Fruit fly (Drosophila melanogaster) whole organism, embryonic: ENCODE results near the gene CG16953.
A peak's percentile ranks its signal among the peaks of the same experiment; 100 is the strongest.

Source experiments
- Atf6 ChIP-seq: fragments of 200-800 bp; sonication (Bioruptor generic); IDR thresholded peaks from 2 replicates; pipeline ENCODE4 v1.3.6; 2022; ENCODE audit warnings: missing biosample characterization, missing genetic modification characterization
- CG10147 ChIP-seq: fragments of 200-800 bp; sonication (Bioruptor generic); optimal IDR thresholded peaks from 2 replicates; lab custom pipeline; 2019; ENCODE audit warnings: missing biosample characterization, mild to moderate bottlenecking, missing genetic modification characterization, moderate library complexity
- CG10366 ChIP-seq: fragments of 200-800 bp; sonication (Bioruptor generic); IDR thresholded peaks from 2 replicates; pipeline ENCODE4 v1.3.6; 2022; ENCODE audit warnings: missing biosample characterization, missing genetic modification characterization
- CG10431 ChIP-seq: fragments of 200-800 bp; sonication (Bioruptor generic); optimal IDR thresholded peaks from 3 replicates; lab custom pipeline; 2018; ENCODE audit warnings: missing biosample characterization, mild to moderate bottlenecking, missing genetic modification characterization
- CG10543 ChIP-seq: fragments of 200-800 bp; sonication (Bioruptor generic); optimal IDR thresholded peaks from 3 replicates; lab custom pipeline; 2017; ENCODE audit warnings: missing biosample characterization, mild to moderate bottlenecking, missing genetic modification characterization, moderate library complexity
- CG12236 ChIP-seq: fragments of 200-800 bp; sonication (Bioruptor generic); optimal IDR thresholded peaks from 2 replicates; lab custom pipeline; 2016; ENCODE audit warnings: missing biosample characterization, missing genetic modification characterization
- CG12391 ChIP-seq: fragments of 200-800 bp; sonication (Bioruptor generic); optimal IDR thresholded peaks from 3 replicates; lab custom pipeline; 2018; ENCODE audit warnings: missing biosample characterization, mild to moderate bottlenecking, missing genetic modification characterization, moderate library complexity
- CG14014 ChIP-seq: fragments of 200-800 bp; sonication (Bioruptor generic); IDR thresholded peaks from 2 replicates; pipeline ENCODE4 v1.3.6; 2022; ENCODE audit warnings: missing biosample characterization, missing genetic modification characterization
- CG16779 ChIP-seq: fragments of 200-800 bp; sonication (Bioruptor generic); IDR thresholded peaks from 2 replicates; pipeline ENCODE4 v1.3.6; 2022; ENCODE audit warnings: missing biosample characterization, missing genetic modification characterization
- CG16863 ChIP-seq: fragments of 200-800 bp; sonication (Bioruptor generic); optimal IDR thresholded peaks from 3 replicates; lab custom pipeline; 2016; ENCODE audit warnings: missing biosample characterization, missing genetic modification characterization
- CG17829 ChIP-seq: fragments of 200-800 bp; optimal IDR thresholded peaks from 2 replicates; lab custom pipeline; 2019; ENCODE audit warnings: missing biosample characterization, mild to moderate bottlenecking, missing genetic modification characterization, moderate library complexity
- CG18011 ChIP-seq: fragments of 200-800 bp; sonication (Bioruptor generic); optimal IDR thresholded peaks from 2 replicates; lab custom pipeline; 2017; ENCODE audit warnings: missing biosample characterization, missing genetic modification characterization, mild to moderate bottlenecking, moderate library complexity, missing genotype
- CG1832 ChIP-seq: fragments of 200-800 bp; sonication (Bioruptor generic); optimal IDR thresholded peaks from 2 replicates; lab custom pipeline; 2017; ENCODE audit warnings: missing biosample characterization, mild to moderate bottlenecking, missing genetic modification characterization, inconsistent platforms
- CG31441 ChIP-seq: fragments of 200-800 bp; sonication (Bioruptor generic); IDR thresholded peaks from 2 replicates; pipeline ENCODE4 v1.3.6; 2022; ENCODE audit warnings: missing biosample characterization, missing genetic modification characterization
- CG3281 ChIP-seq: fragments of 200-800 bp; sonication (Bioruptor generic); optimal IDR thresholded peaks from 3 replicates; lab custom pipeline; 2017; ENCODE audit warnings: missing biosample characterization, mild to moderate bottlenecking, missing genetic modification characterization
- CG4730 ChIP-seq: fragments of 200-800 bp; sonication (Bioruptor generic); IDR thresholded peaks from 2 replicates; pipeline ENCODE4 v1.3.6; 2022; ENCODE audit warnings: missing biosample characterization, missing genetic modification characterization
- CG7271 ChIP-seq: fragments of 200-800 bp; sonication (Bioruptor generic); optimal IDR thresholded peaks from 2 replicates; lab custom pipeline; 2018; ENCODE audit warnings: missing biosample characterization, mild to moderate bottlenecking, missing genetic modification characterization, moderate library complexity
- CG7839 ChIP-seq: fragments of 200-800 bp; sonication (Bioruptor generic); optimal IDR thresholded peaks from 3 replicates; lab custom pipeline; 2018; ENCODE audit warnings: missing biosample characterization, mild to moderate bottlenecking, missing genetic modification characterization, moderate library complexity
- CG8478 ChIP-seq: fragments of >200 bp; optimal IDR thresholded peaks from 2 replicates; lab custom pipeline; 2018
- CG9727 ChIP-seq: fragments of 200-800 bp; sonication (Bioruptor generic); optimal IDR thresholded peaks from 3 replicates; lab custom pipeline; 2017; ENCODE audit warnings: missing biosample characterization, mild to moderate bottlenecking, missing genetic modification characterization
- CG9797 ChIP-seq: fragments of 200-800 bp; sonication (Bioruptor generic); optimal IDR thresholded peaks from 3 replicates; lab custom pipeline; 2018; ENCODE audit warnings: missing biosample characterization, mild to moderate bottlenecking, missing genetic modification characterization
- D19B ChIP-seq: fragments of 200-800 bp; sonication (Bioruptor generic); optimal IDR thresholded peaks from 2 replicates; lab custom pipeline; 2017; ENCODE audit warnings: missing biosample characterization, mild to moderate bottlenecking, missing genetic modification characterization
- Dbx ChIP-seq: fragments of 200-800 bp; sonication (Bioruptor generic); IDR thresholded peaks from 3 replicates; pipeline ENCODE4 v1.3.6; 2022; ENCODE audit warnings: missing biosample characterization, missing genetic modification characterization
- Dip3 ChIP-seq: fragments of 200-800 bp; sonication (Bioruptor generic); optimal IDR thresholded peaks from 3 replicates; lab custom pipeline; 2016; ENCODE audit warnings: missing biosample characterization, missing genetic modification characterization
- Fer1 ChIP-seq: fragments of 200-800 bp; sonication (Bioruptor generic); optimal IDR thresholded peaks from 2 replicates; lab custom pipeline; 2017; ENCODE audit warnings: missing biosample characterization, mild to moderate bottlenecking, missing genetic modification characterization
- HmgD ChIP-seq: fragments of 200-800 bp; sonication (Bioruptor generic); optimal IDR thresholded peaks from 3 replicates; lab custom pipeline; 2016; ENCODE audit warnings: missing biosample characterization, missing genetic modification characterization
- Lhr ChIP-seq: fragments of 200-800 bp; sonication (Bioruptor generic); optimal IDR thresholded peaks from 3 replicates; lab custom pipeline; 2017; ENCODE audit warnings: mild to moderate bottlenecking, missing biosample characterization, missing genetic modification reagents, missing genetic modification characterization
- Med ChIP-seq: fragments of 200-800 bp; sonication (Bioruptor generic); peaks from one replicate; lab custom pipeline; 2016; ENCODE audit warnings: missing biosample characterization, missing genetic modification characterization, mild to moderate bottlenecking, inconsistent platforms, moderate library complexity
- Sox102F ChIP-seq: fragments of 200-800 bp; sonication (Bioruptor generic); optimal IDR thresholded peaks from 2 replicates; lab custom pipeline; 2018; ENCODE audit warnings: missing biosample characterization, mild to moderate bottlenecking, missing genetic modification characterization, moderate library complexity
- bcd ChIP-seq: fragments of 200-800 bp; sonication (Bioruptor generic); optimal IDR thresholded peaks from 2 replicates; lab custom pipeline; 2017; ENCODE audit warnings: missing biosample characterization, mild to moderate bottlenecking, missing genetic modification characterization
- bigmax ChIP-seq: fragments of 200-800 bp; sonication (Bioruptor generic); optimal IDR thresholded peaks from 2 replicates; lab custom pipeline; 2018; ENCODE audit warnings: missing biosample characterization, mild to moderate bottlenecking, missing genetic modification characterization
- cad ChIP-seq: fragments of >200 bp; optimal IDR thresholded peaks from 2 replicates; lab custom pipeline; 2017; ENCODE audit warnings: missing biosample characterization, missing genetic modification characterization
- dmrt99B ChIP-seq: fragments of 200-800 bp; sonication (Bioruptor generic); optimal IDR thresholded peaks from 2 replicates; lab custom pipeline; 2018; ENCODE audit warnings: missing biosample characterization, mild to moderate bottlenecking, missing genetic modification characterization, moderate library complexity
- grn ChIP-seq: fragments of 200-800 bp; sonication (Bioruptor generic); optimal IDR thresholded peaks from 3 replicates; lab custom pipeline; 2017; ENCODE audit warnings: missing biosample characterization, missing genetic modification characterization
- h ChIP-seq: fragments of >200 bp; optimal IDR thresholded peaks from 2 replicates; lab custom pipeline; 2017
- hb ChIP-seq: fragments of 200-800 bp; sonication (Bioruptor generic); IDR thresholded peaks from 3 replicates; pipeline ENCODE4 v1.3.6; 2022; ENCODE audit warnings: missing biosample characterization, missing genetic modification characterization; ENCODE audit not compliant: partially characterized antibody
- ind ChIP-seq: fragments of 200-800 bp; sonication (Bioruptor generic); optimal IDR thresholded peaks from 3 replicates; lab custom pipeline; 2016; ENCODE audit warnings: missing biosample characterization, missing genetic modification characterization
- lbe ChIP-seq: fragments of 200-800 bp; sonication (Bioruptor generic); optimal IDR thresholded peaks from 2 replicates; lab custom pipeline; 2016; ENCODE audit warnings: missing biosample characterization, mild to moderate bottlenecking, missing genetic modification characterization
- lmd ChIP-seq: fragments of 200-800 bp; sonication (Bioruptor generic); IDR thresholded peaks from 2 replicates; pipeline ENCODE4 v1.3.6; 2022; ENCODE audit warnings: missing biosample characterization, missing genetic modification characterization
- luna ChIP-seq: fragments of 200-800 bp; sonication (Bioruptor generic); optimal IDR thresholded peaks from 2 replicates; lab custom pipeline; 2016; ENCODE audit warnings: missing biosample characterization, missing genetic modification characterization
- mld ChIP-seq: fragments of 200-800 bp; sonication (Bioruptor generic); IDR thresholded peaks from 3 replicates; pipeline ENCODE4 v1.3.6; 2022; ENCODE audit warnings: missing biosample characterization, missing genetic modification characterization; ENCODE audit not compliant: partially characterized antibody
- odd ChIP-seq: fragments of 200-800 bp; sonication (Bioruptor generic); optimal IDR thresholded peaks from 2 replicates; lab custom pipeline; 2017; ENCODE audit warnings: missing biosample characterization, mild to moderate bottlenecking, missing genetic modification characterization
- phol ChIP-seq: fragments of 200-800 bp; sonication (Bioruptor generic); optimal IDR thresholded peaks from 3 replicates; lab custom pipeline; 2018; ENCODE audit warnings: missing biosample characterization, mild to moderate bottlenecking, missing genetic modification characterization, moderate library complexity
- repo ChIP-seq: fragments of 200-800 bp; sonication (Bioruptor generic); optimal IDR thresholded peaks from 2 replicates; lab custom pipeline; 2016; ENCODE audit warnings: missing biosample characterization, missing genetic modification characterization
- scrt ChIP-seq: fragments of 200-800 bp; sonication (Bioruptor generic); optimal IDR thresholded peaks from 2 replicates; lab custom pipeline; 2018; ENCODE audit warnings: missing biosample characterization, mild to moderate bottlenecking, missing genetic modification characterization, moderate library complexity
- sens ChIP-seq: fragments of 200-800 bp; sonication (Bioruptor generic); peaks from one replicate; lab custom pipeline; 2016; ENCODE audit warnings: missing biosample characterization, missing genetic modification characterization
- sens-2 ChIP-seq: fragments of 200-800 bp; sonication (Bioruptor generic); IDR thresholded peaks from 2 replicates; pipeline ENCODE4 v1.3.6; 2022; ENCODE audit warnings: missing biosample characterization, missing genetic modification characterization
- sima ChIP-seq: fragments of 200-800 bp; sonication (Bioruptor generic); optimal IDR thresholded peaks from 2 replicates; lab custom pipeline; 2016; ENCODE audit warnings: missing biosample characterization, missing genetic modification characterization
- ssp ChIP-seq: fragments of 200-800 bp; sonication (Bioruptor generic); IDR thresholded peaks from 2 replicates; pipeline ENCODE4 v1.3.6; 2022; ENCODE audit warnings: missing biosample characterization, missing genetic modification characterization
- tin ChIP-seq: fragments of 200-800 bp; sonication (Bioruptor generic); optimal IDR thresholded peaks from 3 replicates; lab custom pipeline; 2016; ENCODE audit warnings: missing biosample characterization, missing genetic modification characterization
- unpg ChIP-seq: fragments of 200-800 bp; sonication (Bioruptor generic); optimal IDR thresholded peaks from 3 replicates; lab custom pipeline; 2018; ENCODE audit warnings: missing biosample characterization, mild to moderate bottlenecking, missing genetic modification characterization, moderate library complexity
- zen2 ChIP-seq: fragments of 200-800 bp; sonication (Bioruptor generic); IDR thresholded peaks from 3 replicates; pipeline ENCODE4 v1.3.6; 2022; ENCODE audit warnings: missing biosample characterization, missing genetic modification characterization; ENCODE audit not compliant: partially characterized antibody

Gene CG16953

DNA sequence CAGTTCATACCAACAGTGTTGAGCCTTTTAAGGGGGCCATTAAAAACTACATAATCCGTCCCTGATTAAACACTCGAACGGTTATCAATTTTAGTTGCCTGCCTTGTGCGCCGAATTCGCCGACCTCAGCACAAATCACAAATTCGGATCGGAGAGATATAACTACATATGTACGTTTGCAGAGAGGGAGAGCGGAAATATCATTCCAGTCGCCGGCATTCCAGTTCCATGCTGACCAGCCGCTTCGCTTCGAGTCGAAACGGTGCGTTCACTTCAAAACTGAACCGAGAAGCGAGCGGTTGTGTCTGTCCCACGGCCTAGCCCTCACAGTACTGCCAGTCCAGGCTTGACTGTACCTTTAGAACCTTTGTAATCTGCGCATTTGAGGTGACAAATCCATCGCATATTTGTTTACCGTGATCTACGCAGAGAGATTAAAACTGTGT is 11.1 kb downstream of the CG16953 start (continued):
- TF ChIP-seq Med (GFP tag; lab: Kevin White, UChicago): peak; percentile 92
- TF ChIP-seq CG14014 (GFP tag; lab: Robert Waterston, UW): peak; percentile 12; the same call in 1 of the 2 replicates
- TF ChIP-seq sima (GFP tag; lab: Kevin White, UChicago): no peak
- TF ChIP-seq sens (GFP tag; lab: Kevin White, UChicago): peak; percentile 54
- peak; percentile 83 for TF ChIP-seq grn
- TF ChIP-seq bcd (GFP tag; lab: Kevin White, UChicago): no peak
- no peak for TF ChIP-seq CG4730 (GFP tag; lab: Robert Waterston, UW)
- no peak for TF ChIP-seq CG10366 (GFP tag; lab: Robert Waterston, UW)
- TF ChIP-seq CG16779 (GFP tag; lab: Robert Waterston, UW): no peak
- TF ChIP-seq ssp (GFP tag; lab: Robert Waterston, UW): no peak
- TF ChIP-seq CG9727 (GFP tag; lab: Kevin White, UChicago): peak; percentile 17
- no peak for TF ChIP-seq lmd (GFP tag; lab: Robert Waterston, UW)
- no peak for TF ChIP-seq zen2
- no peak; the same call in 1 of the 2 replicates for TF ChIP-seq CG31441 (GFP tag; lab: Robert Waterston, UW)
- peak; percentile 2 for TF ChIP-seq unpg (GFP tag; lab: Kevin White, UChicago)
- peak; percentile 84 for TF ChIP-seq CG10543 (GFP tag; lab: Kevin White, UChicago)
- TF ChIP-seq CG8478 (lab: Kevin White, UChicago): no peak
- no peak for TF ChIP-seq CG10431 (GFP tag; lab: Kevin White, UChicago)
- TF ChIP-seq hb (GFP tag; lab: Robert Waterston, UW): no peak
- no peak for TF ChIP-seq CG12236 (GFP tag; lab: Kevin White, UChicago)
- no peak for TF ChIP-seq Sox102F (GFP tag; lab: Kevin White, UChicago)
- TF ChIP-seq Atf6 (GFP tag; lab: Robert Waterston, UW): no peak
- TF ChIP-seq CG9797 (GFP tag; lab: Kevin White, UChicago): no peak
- TF ChIP-seq Lhr (GFP tag; lab: Kevin White, UChicago): no peak
- TF ChIP-seq sens-2 (GFP tag; lab: Robert Waterston, UW): peak; percentile 75
- peak; percentile 22 for TF ChIP-seq odd
- TF ChIP-seq CG12391 (tag; lab: Kevin White, UChicago): no peak
- peak; percentile 65 for TF ChIP-seq CG17829
- no peak for TF ChIP-seq ind (GFP tag; lab: Kevin White, UChicago)
- TF ChIP-seq CG7839: no peak
- TF ChIP-seq dmrt99B (tag; lab: Kevin White, UChicago): no peak
- no peak for TF ChIP-seq CG7271 (tag; lab: Kevin White, UChicago)
- peak; percentile 56 for TF ChIP-seq bigmax (GFP tag; lab: Kevin White, UChicago)
- TF ChIP-seq lbe (GFP tag; lab: Kevin White, UChicago): no peak
- TF ChIP-seq CG16863 (GFP tag; lab: Kevin White, UChicago): no peak
- peak; percentile 5 for TF ChIP-seq scrt (GFP tag; lab: Kevin White, UChicago)
- no peak for TF ChIP-seq CG18011
- no peak for TF ChIP-seq mld (GFP tag; lab: Robert Waterston, UW)
- no peak for TF ChIP-seq HmgD (GFP tag; lab: Kevin White, UChicago)
- no peak for TF ChIP-seq h
- TF ChIP-seq repo (GFP tag; lab: Kevin White, UChicago): peak; percentile 18
- no peak for TF ChIP-seq cad
- no peak for TF ChIP-seq CG10147 (GFP tag; lab: Kevin White, UChicago)
- TF ChIP-seq Fer1 (GFP tag; lab: Kevin White, UChicago): peak; percentile 40
- TF ChIP-seq phol (tag; lab: Kevin White, UChicago): no peak
- peak; percentile 60; the same call in 2 of the 3 replicates for TF ChIP-seq Dbx
- TF ChIP-seq Dip3 (GFP tag; lab: Kevin White, UChicago): no peak
- TF ChIP-seq CG1832: no peak
- no peak for TF ChIP-seq D19B
- TF ChIP-seq tin: no peak
- no peak for TF ChIP-seq luna (GFP tag; lab: Kevin White, UChicago)
- TF ChIP-seq CG3281 (GFP tag; lab: Kevin White, UChicago): no peak
